Fruit fly (Drosophila melanogaster): ENCODE data around the gene CG5326.

CG5326 gene

DNA sequence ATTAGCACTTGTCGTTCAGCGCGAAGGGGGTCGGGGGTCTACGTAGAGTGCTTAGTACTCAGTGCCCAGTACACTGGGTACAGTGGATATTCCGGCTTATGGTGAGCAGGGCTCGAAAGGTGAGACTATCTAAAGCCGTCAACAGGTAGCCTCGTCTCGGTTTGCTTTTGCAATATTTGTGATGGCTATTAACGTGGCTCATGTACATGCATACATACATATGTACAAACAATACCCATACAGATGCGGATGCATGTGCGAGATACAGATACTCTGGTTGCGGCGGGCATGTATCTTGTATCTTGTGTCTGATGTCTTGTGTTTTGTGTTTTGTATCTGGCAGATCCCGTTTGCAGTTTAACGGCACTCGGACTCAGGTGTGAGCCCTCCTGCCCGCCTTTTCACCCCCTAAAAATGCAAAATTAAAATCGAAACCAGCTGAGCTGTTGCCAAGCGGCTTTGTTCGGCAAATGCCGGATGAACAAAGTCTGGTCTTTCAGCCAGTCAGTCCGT lies 12.0 kb downstream of the CG5326 start:
- TF ChIP-seq ovo (GFP tag; optimal IDR thresholded peaks at IDR 0.05) (no peak), cic (GFP tag; optimal IDR thresholded peaks at IDR 0.05) (no peak), CG12768 (GFP tag; optimal IDR thresholded peaks at IDR 0.05) (no peak), Clk (GFP tag; optimal IDR thresholded peaks at IDR 0.05) (no peak)

DNA sequence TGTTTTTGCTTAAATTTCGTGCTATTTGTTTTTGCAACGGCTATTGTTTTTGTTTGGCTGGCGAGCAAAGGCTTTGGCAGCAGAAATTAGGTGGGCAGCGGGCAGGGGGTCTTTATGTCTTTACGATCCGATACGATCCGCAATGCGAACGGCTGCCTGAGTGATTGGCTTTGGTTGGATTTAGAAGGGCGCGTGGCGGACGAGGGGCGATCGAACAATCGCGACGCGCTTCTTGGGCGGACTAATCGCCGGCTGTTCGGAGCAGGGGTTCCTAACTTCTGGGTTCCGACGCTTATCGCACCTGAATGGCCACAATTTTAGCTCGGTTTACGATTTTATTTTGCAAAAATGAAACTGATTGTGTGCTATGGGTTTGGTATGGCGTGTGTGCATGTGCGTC lies 12.5 kb downstream of the CG5326 start:
- TF ChIP-seq cnc (optimal IDR thresholded peaks at IDR 0.05) (no peak), CG11617 (GFP tag; optimal IDR thresholded peaks at IDR 0.05) (no peak), CG7101 (tag; optimal IDR thresholded peaks at IDR 0.05) (no peak), Hr96 (GFP tag; optimal IDR thresholded peaks at IDR 0.05) (no peak), ovo (GFP tag; optimal IDR thresholded peaks at IDR 0.05) (no peak), tj (GFP tag; optimal IDR thresholded peaks at IDR 0.05) (peak; percentile 86), Mnt (GFP tag; optimal IDR thresholded peaks at IDR 0.05) (peak; percentile 28), toe (GFP tag; optimal IDR thresholded peaks at IDR 0.05) (peak; percentile 29), bab1 (GFP tag; optimal IDR thresholded peaks at IDR 0.05) (no peak), Crg-1 (GFP tag; optimal IDR thresholded peaks at IDR 0.05) (no peak), cic (GFP tag; optimal IDR thresholded peaks at IDR 0.05) (peak; percentile 61)

DNA sequence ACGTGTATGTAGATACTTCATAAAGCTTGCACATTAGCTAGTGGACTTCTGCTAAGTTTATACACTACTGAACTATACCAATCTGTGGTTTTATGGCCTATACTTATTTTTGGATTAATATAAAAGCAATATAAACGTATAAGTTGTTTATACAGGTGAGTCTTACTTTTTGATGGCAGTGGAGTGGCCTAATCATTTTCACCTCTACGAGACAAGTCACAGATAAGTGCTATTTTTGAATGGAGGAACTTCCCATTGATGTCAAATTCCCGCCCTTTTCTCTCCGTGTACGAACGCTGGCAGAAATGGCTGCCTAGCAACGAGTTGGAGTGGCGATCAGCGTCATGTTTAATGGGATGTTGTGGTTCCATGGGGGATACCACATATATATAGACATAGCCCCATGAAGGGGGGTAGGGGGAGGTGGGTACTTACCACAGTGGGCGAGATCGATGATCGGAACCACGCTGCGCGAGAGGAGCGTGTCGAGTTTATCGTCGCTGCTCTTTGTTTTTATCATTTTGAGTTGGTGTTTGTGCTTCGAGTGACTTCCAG lies 13.3 kb downstream of the CG5326 start:
- TF ChIP-seq CG33017 (tag; optimal IDR thresholded peaks at IDR 0.05), result peak; percentile 2
- TF ChIP-seq ovo (GFP tag; optimal IDR thresholded peaks at IDR 0.05), result no peak

DNA sequence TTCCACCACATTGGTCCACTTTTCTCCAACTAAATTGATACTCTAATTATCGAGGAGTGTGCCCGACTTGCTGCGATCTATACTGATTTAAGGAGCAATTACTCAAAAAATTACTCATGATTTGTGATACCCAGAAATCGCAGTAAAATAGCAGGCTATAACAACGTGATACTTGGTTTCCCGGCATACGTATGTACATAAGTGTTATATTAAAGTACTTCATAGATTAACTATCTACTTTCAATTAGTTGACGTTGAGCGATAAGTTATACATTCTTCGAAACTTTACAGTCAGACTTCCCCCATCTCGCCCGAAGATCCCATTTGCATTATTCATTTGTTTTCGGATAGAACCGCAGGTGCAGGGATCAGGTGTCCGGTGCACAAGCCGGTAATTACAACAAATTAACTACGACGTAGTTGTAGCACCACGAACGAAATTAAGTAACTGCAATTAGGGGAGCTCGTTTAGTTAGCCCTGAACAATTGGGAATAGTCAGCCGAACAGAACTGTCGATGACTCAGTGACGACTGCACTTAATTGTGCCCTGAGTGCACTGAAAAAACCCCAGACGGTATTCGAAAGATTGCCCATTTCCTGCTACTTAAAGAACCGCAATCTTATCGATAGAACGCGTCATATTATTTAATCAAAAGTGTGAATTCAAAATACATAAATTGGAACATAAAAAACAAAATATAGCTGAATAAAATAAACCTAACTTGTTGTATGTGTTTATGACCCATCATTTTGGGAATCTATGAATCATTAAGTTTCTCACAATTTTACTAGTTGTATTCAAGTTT lies 14.0 kb downstream of the CG5326 start:
- TF ChIP-seq bab1 (GFP tag; optimal IDR thresholded peaks at IDR 0.05) (no peak), cnc (optimal IDR thresholded peaks at IDR 0.05) (no peak), tj (GFP tag; optimal IDR thresholded peaks at IDR 0.05) (no peak), Clk (GFP tag; optimal IDR thresholded peaks at IDR 0.05) (no peak), CG5204 (GFP tag; optimal IDR thresholded peaks at IDR 0.05) (peak; percentile 33), kay (GFP tag; ENCODE audit: borderline replicate concordance) (peak; percentile 92), Hr96 (GFP tag; optimal IDR thresholded peaks at IDR 0.05) (no peak), CG11617 (GFP tag; optimal IDR thresholded peaks at IDR 0.05) (peak; percentile 5), CG12768 (GFP tag; optimal IDR thresholded peaks at IDR 0.05) (peak; percentile 22), CG33017 (tag; optimal IDR thresholded peaks at IDR 0.05) (no peak), toe (GFP tag; optimal IDR thresholded peaks at IDR 0.05) (no peak), CG1620 (GFP tag; optimal IDR thresholded peaks at IDR 0.05) (no peak), cic (GFP tag; optimal IDR thresholded peaks at IDR 0.05) (peak; percentile 62), Crg-1 (GFP tag; optimal IDR thresholded peaks at IDR 0.05) (no peak)

DNA sequence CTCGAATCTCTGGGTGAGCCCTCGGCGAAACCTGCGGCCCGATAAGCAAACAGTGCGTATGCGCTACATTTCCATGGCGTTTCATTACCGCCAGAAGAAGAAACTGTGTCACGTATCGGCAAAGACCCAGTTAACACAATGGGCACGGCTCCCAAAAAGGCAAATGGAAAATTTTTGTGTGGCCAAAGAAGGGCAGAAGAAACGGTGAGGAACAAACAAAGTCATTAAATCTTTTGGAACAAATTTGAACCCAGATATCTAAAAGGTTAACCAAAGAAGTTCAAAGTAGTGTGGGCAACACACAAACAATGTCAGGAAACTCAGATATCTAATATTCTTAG lies 14.7 kb downstream of the CG5326 start:
- no peak for TF ChIP-seq kay (GFP tag; ENCODE audit: borderline replicate concordance)
- no peak for TF ChIP-seq CG7045 (GFP tag; optimal IDR thresholded peaks at IDR 0.05)
- TF ChIP-seq cic (GFP tag; optimal IDR thresholded peaks at IDR 0.05), result no peak
- no peak for TF ChIP-seq CG11617 (GFP tag; optimal IDR thresholded peaks at IDR 0.05)
- TF ChIP-seq pad (GFP tag; optimal IDR thresholded peaks at IDR 0.05), result no peak
- TF ChIP-seq Clk (GFP tag; optimal IDR thresholded peaks at IDR 0.05), result no peak
- no peak for TF ChIP-seq toe (GFP tag; optimal IDR thresholded peaks at IDR 0.05)
- TF ChIP-seq CG5204 (GFP tag; optimal IDR thresholded peaks at IDR 0.05), result no peak
- TF ChIP-seq cnc (optimal IDR thresholded peaks at IDR 0.05), result no peak
- TF ChIP-seq ovo (GFP tag; optimal IDR thresholded peaks at IDR 0.05), result no peak

DNA sequence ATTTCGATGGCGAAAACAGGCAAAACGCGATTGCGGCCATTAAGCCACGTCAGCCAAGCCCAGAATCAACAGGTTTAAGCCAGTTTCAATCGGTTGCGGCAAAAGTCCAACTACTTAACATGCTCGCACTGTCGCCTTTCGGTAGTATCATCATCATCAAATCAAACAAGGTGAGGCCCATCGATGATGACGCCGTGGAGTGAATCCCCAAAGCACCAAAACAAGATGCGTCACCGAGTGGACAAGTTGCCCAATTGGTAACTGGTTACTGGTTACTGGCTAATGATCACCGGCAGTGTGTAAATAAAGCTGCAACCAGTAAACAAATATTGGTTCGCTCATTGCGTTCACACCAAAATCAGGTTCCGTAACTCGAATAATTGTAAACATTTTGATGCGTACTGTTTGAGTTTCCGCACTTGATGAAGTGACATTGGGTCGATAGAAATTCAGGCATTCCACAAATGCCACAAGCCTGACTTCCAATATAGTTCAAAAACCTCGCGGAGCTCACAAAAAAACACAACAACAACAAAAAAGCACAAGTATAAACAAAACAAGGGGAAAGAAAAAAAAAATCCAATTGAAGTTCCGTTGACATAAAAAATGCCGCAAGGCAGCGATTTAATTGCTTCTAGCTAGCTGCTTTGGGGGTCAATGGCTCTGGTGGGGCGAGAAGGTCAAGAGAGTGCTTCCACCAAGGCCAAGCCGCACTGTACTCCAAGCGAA lies 15.2 kb downstream of the CG5326 start:
- no peak for TF ChIP-seq CG7101 (tag; optimal IDR thresholded peaks at IDR 0.05)
- no peak for TF ChIP-seq CG33017 (tag; optimal IDR thresholded peaks at IDR 0.05)
- TF ChIP-seq Crg-1 (GFP tag; optimal IDR thresholded peaks at IDR 0.05), result no peak
- no peak for TF ChIP-seq CG11617 (GFP tag; optimal IDR thresholded peaks at IDR 0.05)
- no peak for TF ChIP-seq kay (GFP tag; ENCODE audit: borderline replicate concordance)
- peak; percentile 13 for TF ChIP-seq ovo (GFP tag; optimal IDR thresholded peaks at IDR 0.05)
- no peak for TF ChIP-seq tj (GFP tag; optimal IDR thresholded peaks at IDR 0.05)

DNA sequence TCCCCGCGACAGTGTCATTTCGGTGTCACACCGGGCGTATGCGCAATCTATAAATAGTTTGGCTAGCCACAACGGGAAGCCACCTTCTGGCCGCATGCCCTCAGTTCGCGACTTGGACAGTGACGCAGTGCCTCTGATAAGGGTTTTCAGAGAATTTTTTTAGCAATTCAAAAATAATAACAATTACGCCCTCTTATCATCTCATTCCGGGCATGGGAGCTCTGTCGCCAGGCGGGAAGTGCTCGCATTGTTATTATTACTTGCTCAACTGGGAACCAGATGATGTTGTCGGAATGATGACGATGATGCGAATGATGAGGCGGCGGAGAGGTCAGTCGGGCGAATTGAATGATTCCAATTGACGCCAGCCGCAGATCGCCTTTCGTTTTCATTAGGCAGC lies 16.9 kb downstream of the CG5326 start:
- TF ChIP-seq CG5204 (GFP tag; optimal IDR thresholded peaks at IDR 0.05) (peak; percentile 35), Crg-1 (GFP tag; optimal IDR thresholded peaks at IDR 0.05) (no peak), Mnt (GFP tag; optimal IDR thresholded peaks at IDR 0.05) (no peak), cic (GFP tag; optimal IDR thresholded peaks at IDR 0.05) (peak; percentile 23)
